Fruit fly (Drosophila melanogaster) ovary, adult (tissue): ENCODE measurements around the gene Ir8a.
A peak's percentile ranks its signal among the peaks of the same experiment; 100 is the strongest.

ENCODE experiments used
- CG17801 ChIP-seq: fragments of 200-800 bp; optimal IDR thresholded peaks from 2 replicates; lab custom pipeline; 2019; ENCODE audit warnings: missing biosample characterization, mild to moderate bottlenecking, missing genetic modification characterization, moderate library complexity; ENCODE audit not compliant: partially characterized antibody

The Ir8a gene

dm6 chrX:9195311-9195710, 41.1 kb downstream of the Ir8a start:
- TF ChIP-seq CG17801 (GFP tag; lab: Kevin White, UChicago), result no peak

dm6 chrX:9193604-9194003, 42.8 kb downstream of the Ir8a start, which contains the start of gene CG12106:
Gene CG12106, plus strand, starts transcription at chrX:9193898.
- peak; percentile 70 for TF ChIP-seq CG17801 (GFP tag; lab: Kevin White, UChicago)

dm6 chrX:9192429-9192828, 44.0 kb downstream of the Ir8a start, which contains the start of gene CG12056:
Gene CG12056, plus strand, starts transcription at chrX:9192669.
- TF ChIP-seq CG17801 (GFP tag; lab: Kevin White, UChicago), result no peak

- no peak for TF ChIP-seq CG17801 (GFP tag; lab: Kevin White, UChicago)
These were observed 45.0 kb downstream of the Ir8a start, which contains the start of gene CG12057 for dm6 chrX:9191357-9191756. Gene CG12057, plus strand, starts transcription at chrX:9191657.

- TF ChIP-seq CG17801 (GFP tag; lab: Kevin White, UChicago), result no peak
These were observed 45.7 kb downstream of the Ir8a start, which contains the start of gene CG12115 for dm6 chrX:9190555-9191184. Gene CG12115, minus strand, starts transcription at chrX:9190605.

dm6 chrX:9187429-9187828, 49.0 kb downstream of the Ir8a start:
- TF ChIP-seq CG17801 (GFP tag; lab: Kevin White, UChicago), result no peak
